Worm (Caenorhabditis elegans): ENCODE data around the gene mig-13.

- TF ChIP-seq ham-2 (GFP tag; optimal IDR thresholded peaks at IDR 0.05): no peak
- TF ChIP-seq mab-5 (tag; optimal IDR thresholded peaks at IDR 0.05): no peak
- TF ChIP-seq unc-62 (GFP tag; optimal IDR thresholded peaks at IDR 0.05): no peak
- no peak for TF ChIP-seq nhr-237 (tag; optimal IDR thresholded peaks at IDR 0.05)
These were observed 40.2 kb downstream of the mig-13 start for ce11 chrX:4759718-4760117.

All from whole organism, mixed stage, embryonic.